Fruit fly (Drosophila melanogaster): ENCODE results near the gene elm.

elm gene

dm6 chr3R:5647705-5648568 lies 6.7 kb downstream of the elm start:
- 0 out of 2 replicates have a peak, but pooled peaks have one; percentile 20 for TF ChIP-seq nerfin-2 (GFP tag; IDR thresholded peaks at IDR 0.05; ENCODE audit: partially characterized antibody)
- TF ChIP-seq CG9932 (GFP tag; IDR thresholded peaks at IDR 0.05) = 0 out of 2 replicates have a peak, but pooled peaks have one; percentile 6
- no peak for TF ChIP-seq CG13296 (GFP tag; optimal IDR thresholded peaks at IDR 0.05)
- TF ChIP-seq scrt (GFP tag; optimal IDR thresholded peaks at IDR 0.05) = no peak
- TF ChIP-seq slbo (GFP tag; IDR thresholded peaks at IDR 0.05) = no peak
- TF ChIP-seq CG15696 (tag; optimal IDR thresholded peaks at IDR 0.05) = no peak
- TF ChIP-seq BEAF-32 (GFP tag; optimal IDR thresholded peaks at IDR 0.05) = no peak
- TF ChIP-seq Med (GFP tag) = peak; percentile 79
- peak; percentile 0 for TF ChIP-seq zen (tag; optimal IDR thresholded peaks at IDR 0.05)
- TF ChIP-seq gsb-n (tag; optimal IDR thresholded peaks at IDR 0.05) = no peak
- no peak for TF ChIP-seq Stat92E (GFP tag; optimal IDR thresholded peaks at IDR 0.05)
- no peak for TF ChIP-seq CG5953 (GFP tag; IDR thresholded peaks at IDR 0.05)
- no peak for TF ChIP-seq bigmax (GFP tag; optimal IDR thresholded peaks at IDR 0.05)
- TF ChIP-seq mirr (GFP tag; optimal IDR thresholded peaks at IDR 0.05) = no peak
- no peak for TF ChIP-seq Hr78 (GFP tag; optimal IDR thresholded peaks at IDR 0.05)
- TF ChIP-seq CG15514 (GFP tag; optimal IDR thresholded peaks at IDR 0.05) = no peak
- TF ChIP-seq Nf-YA (GFP tag; IDR thresholded peaks at IDR 0.05) = no peak
- no peak for TF ChIP-seq maf-S (GFP tag; optimal IDR thresholded peaks at IDR 0.05)
- TF ChIP-seq CG8290 (GFP tag; optimal IDR thresholded peaks at IDR 0.05) = no peak
- no peak for TF ChIP-seq CG8290 (tag; optimal IDR thresholded peaks at IDR 0.05)
- TF ChIP-seq Ets65A (GFP tag) = peak; percentile 50
- TF ChIP-seq dysf (GFP tag; IDR thresholded peaks at IDR 0.05) = no peak
- no peak for TF ChIP-seq eve (GFP tag; optimal IDR thresholded peaks at IDR 0.05)
- TF ChIP-seq Opbp (GFP tag; IDR thresholded peaks at IDR 0.05; ENCODE audit: partially characterized antibody) = no peak
- TF ChIP-seq CG1602 (GFP tag; optimal IDR thresholded peaks at IDR 0.05) = no peak
- peak; percentile 82 for TF ChIP-seq CG5180 (GFP tag; optimal IDR thresholded peaks at IDR 0.05)
- TF ChIP-seq dan (GFP tag; IDR thresholded peaks at IDR 0.05) = no peak
- no peak for TF ChIP-seq hkb (optimal IDR thresholded peaks at IDR 0.05)
- TF ChIP-seq hkb (GFP tag; IDR thresholded peaks at IDR 0.05) = peak; percentile 11; the same call in 1 of the 2 replicates
- no peak for TF ChIP-seq tll (GFP tag; optimal IDR thresholded peaks at IDR 0.05)
- no peak for TF ChIP-seq so (GFP tag; IDR thresholded peaks at IDR 0.05)
- peak; percentile 8 for TF ChIP-seq rib (GFP tag; IDR thresholded peaks at IDR 0.05)
- TF ChIP-seq CG14667 (GFP tag; IDR thresholded peaks at IDR 0.05) = no peak
- no peak for TF ChIP-seq Lhr (GFP tag; optimal IDR thresholded peaks at IDR 0.05)
- no peak for TF ChIP-seq CG4617 (GFP tag; optimal IDR thresholded peaks at IDR 0.05; ENCODE audit: borderline replicate concordance)
- TF ChIP-seq CG12155 (GFP tag; optimal IDR thresholded peaks at IDR 0.05) = no peak
- no peak for TF ChIP-seq pros (GFP tag; optimal IDR thresholded peaks at IDR 0.05)
- TF ChIP-seq Ada2b (GFP tag; IDR thresholded peaks at IDR 0.05) = no peak
- no peak for TF ChIP-seq Rx (GFP tag; IDR thresholded peaks at IDR 0.05)
- TF ChIP-seq CG6175 (GFP tag; IDR thresholded peaks at IDR 0.05) = no peak
- TF ChIP-seq Camta (GFP tag; optimal IDR thresholded peaks at IDR 0.05) = no peak
- no peak for TF ChIP-seq dimm (GFP tag; IDR thresholded peaks at IDR 0.05)
- TF ChIP-seq CG11723 (GFP tag; optimal IDR thresholded peaks at IDR 0.05) = no peak
- no peak for TF ChIP-seq CG3281 (GFP tag; optimal IDR thresholded peaks at IDR 0.05)
- no peak for TF ChIP-seq nerfin-1 (tag; optimal IDR thresholded peaks at IDR 0.05)
- no peak for TF ChIP-seq onecut (GFP tag; IDR thresholded peaks at IDR 0.05)
- no peak for TF ChIP-seq row (GFP tag; IDR thresholded peaks at IDR 0.05)
- TF ChIP-seq kay (GFP tag; optimal IDR thresholded peaks at IDR 0.05) = no peak
- no peak for TF ChIP-seq CG18599 (GFP tag; optimal IDR thresholded peaks at IDR 0.05)

All from whole organism, embryonic.